Fruit fly (Drosophila melanogaster) whole organism, adult: ENCODE measurements around the gene AsnS.

Source experiments
- CG11617 ChIP-seq: fragments of 200-800 bp; sonication (Bioruptor generic); optimal IDR thresholded peaks from 2 replicates; lab custom pipeline; 2017; ENCODE audit warnings: mild to moderate bottlenecking, missing biosample characterization, missing genetic modification reagents, missing genetic modification characterization
- CG12768 ChIP-seq: fragments of 200-800 bp; sonication (Bioruptor generic); optimal IDR thresholded peaks from 2 replicates; lab custom pipeline; 2017; ENCODE audit warnings: missing biosample characterization, missing genetic modification characterization, mild to moderate bottlenecking, moderate library complexity, missing genetic modification reagents
- CG14711 ChIP-seq: fragments of 200-800 bp; sonication (Bioruptor generic); optimal IDR thresholded peaks from 2 replicates; lab custom pipeline; 2018; ENCODE audit warnings: missing biosample characterization, mild to moderate bottlenecking, missing genetic modification characterization, moderate library complexity
- CG1620 ChIP-seq: fragments of 200-800 bp; sonication (Bioruptor generic); optimal IDR thresholded peaks from 2 replicates; lab custom pipeline; 2016; ENCODE audit warnings: missing biosample characterization, missing genetic modification characterization
- CG33017 ChIP-seq: fragments of 200-800 bp; sonication (Bioruptor generic); optimal IDR thresholded peaks from 2 replicates; lab custom pipeline; 2018; ENCODE audit warnings: missing biosample characterization, mild to moderate bottlenecking, missing genetic modification characterization, moderate library complexity
- CG5204 ChIP-seq: fragments of 200-800 bp; sonication (Bioruptor generic); optimal IDR thresholded peaks from 2 replicates; lab custom pipeline; 2016; ENCODE audit warnings: missing biosample characterization, missing genetic modification characterization
- CG7045 ChIP-seq: fragments of 200-800 bp; sonication (Bioruptor generic); optimal IDR thresholded peaks from 2 replicates; lab custom pipeline; 2017; ENCODE audit warnings: missing biosample characterization, mild to moderate bottlenecking, missing genetic modification characterization
- CG7101 ChIP-seq: fragments of 200-800 bp; sonication (Bioruptor generic); optimal IDR thresholded peaks from 2 replicates; lab custom pipeline; 2018; ENCODE audit warnings: missing biosample characterization, mild to moderate bottlenecking, missing genetic modification characterization, moderate library complexity
- Clk ChIP-seq: fragments of 200-800 bp; sonication (Bioruptor generic); optimal IDR thresholded peaks from 2 replicates; lab custom pipeline; 2017; ENCODE audit warnings: missing biosample characterization, missing genetic modification characterization
- Crg-1 ChIP-seq: fragments of 200-800 bp; sonication (Bioruptor generic); optimal IDR thresholded peaks from 2 replicates; lab custom pipeline; 2016; ENCODE audit warnings: missing biosample characterization, missing genetic modification characterization
- Hr96 ChIP-seq: fragments of 200-800 bp; sonication (Bioruptor generic); optimal IDR thresholded peaks from 2 replicates; lab custom pipeline; 2016; ENCODE audit warnings: missing biosample characterization, missing genetic modification characterization
- Mnt ChIP-seq: fragments of 200-800 bp; sonication (Bioruptor generic); optimal IDR thresholded peaks from 2 replicates; lab custom pipeline; 2016; ENCODE audit warnings: missing biosample characterization, mild to moderate bottlenecking, missing genetic modification characterization
- bab1 ChIP-seq: fragments of 200-800 bp; sonication (Bioruptor generic); optimal IDR thresholded peaks from 3 replicates; lab custom pipeline; 2019; ENCODE audit warnings: missing biosample characterization, mild to moderate bottlenecking, missing genetic modification characterization, moderate library complexity
- cic ChIP-seq: fragments of 200-800 bp; sonication (Bioruptor generic); optimal IDR thresholded peaks from 2 replicates; lab custom pipeline; 2017; ENCODE audit warnings: missing biosample characterization, mild to moderate bottlenecking, missing genetic modification characterization, moderate library complexity
- cnc ChIP-seq, 2 experiments: fragments of >200 bp; optimal IDR thresholded peaks; 2 replicates each; lab custom pipeline; 2017
- kay ChIP-seq: fragments of 200-800 bp; sonication (Bioruptor generic); peaks from one replicate; lab custom pipeline; 2016; ENCODE audit warnings: missing biosample characterization, missing genetic modification characterization, borderline replicate concordance
- ovo ChIP-seq: fragments of 200-800 bp; sonication (Bioruptor generic); optimal IDR thresholded peaks from 2 replicates; lab custom pipeline; 2016; ENCODE audit warnings: missing biosample characterization, missing genetic modification characterization
- pad ChIP-seq: fragments of 200-800 bp; sonication (Bioruptor generic); optimal IDR thresholded peaks from 3 replicates; lab custom pipeline; 2017; ENCODE audit warnings: missing biosample characterization, missing genetic modification characterization, mild to moderate bottlenecking, moderate library complexity, missing genetic modification reagents
- tj ChIP-seq: fragments of 200-800 bp; sonication (Bioruptor generic); optimal IDR thresholded peaks from 3 replicates; lab custom pipeline; 2017; ENCODE audit warnings: missing biosample characterization, mild to moderate bottlenecking, missing genetic modification characterization, moderate library complexity
- toe ChIP-seq: fragments of 200-800 bp; sonication (Bioruptor generic); optimal IDR thresholded peaks from 2 replicates; lab custom pipeline; 2016; ENCODE audit warnings: missing biosample characterization, missing genetic modification characterization

AsnS gene

DNA sequence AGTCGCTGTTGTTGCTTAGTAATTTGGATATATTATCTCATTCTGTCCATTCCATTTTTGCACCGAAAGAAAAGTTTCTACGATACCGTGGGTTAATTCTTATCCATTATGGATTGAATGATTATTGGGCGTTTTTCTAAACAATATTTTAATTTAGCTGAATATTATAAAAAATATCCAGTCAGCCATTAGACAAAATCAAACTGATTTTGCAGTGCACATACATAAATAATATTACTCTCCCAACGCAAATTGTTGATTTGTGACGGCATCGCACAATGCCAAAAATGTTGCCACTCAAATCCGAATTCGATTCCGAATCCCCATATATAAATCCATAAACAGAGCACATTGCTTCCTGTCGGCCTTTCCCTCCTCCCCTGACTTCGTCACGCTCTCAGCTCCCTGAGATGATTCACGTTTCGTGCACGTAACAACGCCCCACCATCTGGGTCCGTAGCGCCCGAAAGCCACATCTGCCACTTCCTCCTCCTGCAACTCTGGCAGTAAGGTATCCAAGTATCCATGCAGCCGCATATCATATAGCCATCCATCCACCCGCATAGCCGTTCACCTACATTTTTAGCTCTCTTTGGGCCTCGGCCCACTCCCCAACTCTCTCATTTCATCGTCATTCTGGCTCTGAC lies 4.1 kb downstream of the AsnS start:
- TF ChIP-seq CG14711 (tag; lab: Kevin White, UChicago) (peak; percentile 47), Hr96 (no peak), CG33017 (peak; percentile 27)

DNA sequence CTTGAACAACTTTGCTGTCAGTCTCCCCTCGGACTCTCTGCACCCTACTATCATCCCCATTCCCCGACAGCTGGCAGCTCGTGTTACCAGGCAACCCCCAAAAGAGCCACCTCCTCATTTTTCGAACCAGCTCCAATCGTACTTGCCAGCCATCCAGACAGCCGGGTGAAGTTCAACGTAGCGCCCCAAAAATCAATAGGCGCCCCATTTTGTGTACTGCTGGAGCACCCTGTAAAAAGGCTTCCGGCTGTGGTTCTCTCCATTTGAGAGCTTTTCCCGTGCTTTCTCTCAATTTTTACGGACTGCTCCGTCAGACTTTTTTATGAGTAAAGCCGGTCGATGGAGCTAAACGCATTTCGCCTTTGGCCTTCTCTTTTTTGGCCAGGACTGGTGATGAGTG lies 12.7 kb downstream of the AsnS start:
- TF ChIP-seq kay (GFP tag; lab: Kevin White, UChicago) (no peak), ovo (GFP tag; lab: Kevin White, UChicago) (no peak), bab1 (no peak), CG33017 (no peak), pad (no peak), Mnt (GFP tag; lab: Kevin White, UChicago) (no peak), CG14711 (tag; lab: Kevin White, UChicago) (no peak), CG7045 (GFP tag; lab: Kevin White, UChicago) (no peak), cic (GFP tag; lab: Kevin White, UChicago) (no peak)

DNA sequence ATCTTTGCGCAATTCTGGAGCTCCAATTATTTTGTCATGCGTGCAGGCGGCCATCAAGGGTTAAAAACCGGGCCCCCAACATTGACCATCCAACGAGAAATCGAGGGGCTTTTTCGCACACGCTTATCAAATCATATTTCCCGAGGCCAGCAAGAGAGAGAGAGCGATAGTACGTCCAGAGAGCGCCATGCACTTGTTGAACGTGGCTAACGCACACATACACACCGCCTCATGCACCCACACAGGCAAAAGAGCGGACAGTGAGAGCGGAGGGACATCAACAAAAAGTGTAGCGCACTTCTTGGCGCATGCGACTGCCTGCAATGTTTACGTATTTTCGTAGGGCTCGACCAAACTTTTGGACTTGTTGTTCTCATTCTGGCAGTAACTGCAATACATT lies 13.6 kb downstream of the AsnS start:
- no peak for TF ChIP-seq kay (GFP tag; lab: Kevin White, UChicago)
- no peak for TF ChIP-seq CG14711 (tag; lab: Kevin White, UChicago)
- no peak for TF ChIP-seq cnc (optimal IDR thresholded peaks at IDR 0.05; lab: Kevin White, UChicago)
- TF ChIP-seq bab1, result no peak
- no peak for TF ChIP-seq CG7101 (tag; lab: Kevin White, UChicago)
- no peak for TF ChIP-seq Crg-1 (GFP tag; lab: Kevin White, UChicago)
- TF ChIP-seq pad, result no peak
- TF ChIP-seq tj (GFP tag; lab: Kevin White, UChicago), result no peak
- TF ChIP-seq CG12768, result no peak
- TF ChIP-seq ovo (GFP tag; lab: Kevin White, UChicago), result no peak
- TF ChIP-seq cic (GFP tag; lab: Kevin White, UChicago), result no peak

DNA sequence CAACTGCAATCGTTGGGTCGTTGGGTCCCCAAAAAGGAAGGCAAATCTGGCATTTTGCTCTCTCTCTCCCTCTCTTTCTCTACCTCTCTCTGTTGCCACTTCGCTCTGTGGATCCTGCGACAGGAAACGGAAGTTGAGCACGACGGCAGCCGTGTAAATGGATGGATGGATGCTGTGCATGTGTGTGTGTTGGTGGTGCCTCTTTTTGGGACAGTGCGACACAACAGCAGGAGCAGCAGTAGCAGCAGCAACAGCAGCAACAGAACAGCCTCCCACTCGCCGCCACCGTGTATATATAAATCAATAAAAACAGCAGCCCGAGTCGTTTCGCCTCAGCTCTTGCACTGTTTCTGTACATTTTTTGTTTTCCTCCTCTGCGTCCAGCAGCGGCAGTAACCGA lies 19.1 kb downstream of the AsnS start:
- no peak for TF ChIP-seq Clk
- no peak for TF ChIP-seq pad
- TF ChIP-seq kay (GFP tag; lab: Kevin White, UChicago), result no peak
- no peak for TF ChIP-seq CG5204 (GFP tag; lab: Kevin White, UChicago)
- TF ChIP-seq CG1620 (GFP tag; lab: Kevin White, UChicago), result no peak
- TF ChIP-seq CG7101 (tag; lab: Kevin White, UChicago), result no peak

DNA sequence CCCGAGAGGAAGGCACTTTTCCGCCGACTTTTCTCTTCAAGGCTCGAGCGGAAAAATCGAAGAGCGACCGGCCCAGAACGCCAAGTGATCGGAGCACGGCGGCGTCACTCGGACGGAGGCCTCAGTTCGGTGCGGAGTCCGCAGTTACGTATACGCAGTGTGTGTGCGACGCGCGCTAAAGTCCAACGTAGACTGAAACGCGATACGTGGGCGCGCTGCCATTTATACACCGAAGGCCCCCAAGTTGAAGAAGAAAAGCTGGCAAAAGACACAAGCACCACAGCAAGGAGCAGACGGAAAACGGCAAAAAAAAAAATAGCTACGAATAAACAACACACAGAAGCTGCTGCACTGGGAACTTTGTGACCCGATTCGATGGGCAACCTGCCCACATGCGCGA lies 20.3 kb downstream of the AsnS start, which contains the start of gene CG42337:
TSS of gene CG42337 (minus strand) at position 194 of the 400 bp plus-strand sequence.
- TF ChIP-seq toe, result peak; percentile 55
- TF ChIP-seq Hr96, result peak; percentile 60
- TF ChIP-seq Mnt (GFP tag; lab: Kevin White, UChicago), result peak; percentile 43
- TF ChIP-seq cic (GFP tag; lab: Kevin White, UChicago), result peak; percentile 55
- peak; percentile 53 for TF ChIP-seq CG5204 (GFP tag; lab: Kevin White, UChicago)
- TF ChIP-seq CG12768, result peak; percentile 42
- TF ChIP-seq tj (GFP tag; lab: Kevin White, UChicago), result no peak
- TF ChIP-seq kay (GFP tag; lab: Kevin White, UChicago), result no peak

DNA sequence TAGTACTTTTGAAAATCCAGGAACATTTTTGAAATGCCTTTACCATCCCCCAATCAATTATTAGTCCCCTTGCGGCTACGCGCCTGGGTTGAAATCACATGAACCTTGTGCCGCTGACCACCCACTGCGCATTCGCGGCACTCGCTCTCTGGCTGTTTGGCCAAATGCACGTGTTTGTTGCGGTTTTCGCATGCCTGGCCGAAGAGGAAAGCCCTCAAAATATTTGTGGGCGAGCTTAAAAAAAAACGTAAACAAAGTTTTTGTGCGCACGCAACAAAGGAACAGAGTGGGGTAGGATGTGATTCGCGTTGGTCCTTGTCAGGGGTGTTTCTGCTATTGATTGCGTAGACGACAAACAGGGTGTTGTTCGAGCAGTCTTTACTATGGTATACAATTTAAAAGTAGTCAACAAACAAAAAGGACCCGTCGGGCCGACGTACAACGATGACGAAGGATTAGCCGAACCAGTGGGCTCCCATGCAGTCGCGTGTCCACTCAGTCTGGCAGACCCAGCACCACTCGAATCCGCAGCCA lies 21.5 kb downstream of the AsnS start:
- TF ChIP-seq cic (GFP tag; lab: Kevin White, UChicago) (peak; percentile 9), kay (GFP tag; lab: Kevin White, UChicago) (no peak), Clk (no peak), Mnt (GFP tag; lab: Kevin White, UChicago) (peak; percentile 33)

DNA sequence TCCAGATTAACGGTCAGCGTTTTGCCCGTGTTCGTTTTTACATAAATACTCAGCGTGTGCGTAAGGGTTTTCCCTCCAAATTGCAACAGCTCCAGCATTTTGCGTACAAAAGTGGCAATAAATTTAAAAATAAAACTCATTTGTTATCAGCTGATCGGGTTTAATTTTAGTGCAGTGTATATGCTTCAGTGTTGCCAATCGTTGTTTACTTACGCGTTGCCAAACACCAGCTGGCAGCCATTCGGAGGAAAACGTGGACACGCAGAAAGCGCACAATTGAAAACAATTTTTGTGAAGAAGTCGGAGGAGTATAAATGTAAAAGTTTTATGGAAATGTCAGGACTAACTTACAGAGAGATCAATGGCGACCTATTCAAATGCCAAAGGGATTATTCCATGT lies 23.6 kb downstream of the AsnS start, which contains the start of the genes Targ3 and park:
TSS of gene Targ3 (plus strand) at position 269 of the 400 bp plus-strand sequence.
TSS of gene park (minus strand) at position 291 of the 400 bp plus-strand sequence.
- TF ChIP-seq CG7101 (tag; lab: Kevin White, UChicago), result peak; percentile 47
- TF ChIP-seq CG5204 (GFP tag; lab: Kevin White, UChicago), result peak; percentile 59
- peak; percentile 1 for TF ChIP-seq pad
- peak; percentile 9 for TF ChIP-seq CG33017
- TF ChIP-seq kay (GFP tag; lab: Kevin White, UChicago), result no peak
- peak; percentile 56 for TF ChIP-seq toe
- TF ChIP-seq cic (GFP tag; lab: Kevin White, UChicago), result peak; percentile 2
- TF ChIP-seq ovo (GFP tag; lab: Kevin White, UChicago), result peak; percentile 53
- peak; percentile 49 for TF ChIP-seq CG11617 (GFP tag; lab: Kevin White, UChicago)
- peak; percentile 31 for TF ChIP-seq Hr96
- peak; percentile 82 for TF ChIP-seq Crg-1 (GFP tag; lab: Kevin White, UChicago)
- TF ChIP-seq CG14711 (tag; lab: Kevin White, UChicago), result peak; percentile 23
- peak; percentile 9 for TF ChIP-seq CG12768
- TF ChIP-seq cnc (optimal IDR thresholded peaks at IDR 0.05; lab: Kevin White, UChicago), result no peak
- peak; percentile 50 for TF ChIP-seq bab1
- TF ChIP-seq CG7045 (GFP tag; lab: Kevin White, UChicago), result peak; percentile 14
- peak; percentile 37 for TF ChIP-seq Mnt (GFP tag; lab: Kevin White, UChicago)
- TF ChIP-seq Clk, result no peak
- TF ChIP-seq tj (GFP tag; lab: Kevin White, UChicago), result peak; percentile 30
- TF ChIP-seq CG1620 (GFP tag; lab: Kevin White, UChicago), result peak; percentile 85
